Fruit fly (Drosophila melanogaster): ENCODE data around the gene Hsp60B.

DNA sequence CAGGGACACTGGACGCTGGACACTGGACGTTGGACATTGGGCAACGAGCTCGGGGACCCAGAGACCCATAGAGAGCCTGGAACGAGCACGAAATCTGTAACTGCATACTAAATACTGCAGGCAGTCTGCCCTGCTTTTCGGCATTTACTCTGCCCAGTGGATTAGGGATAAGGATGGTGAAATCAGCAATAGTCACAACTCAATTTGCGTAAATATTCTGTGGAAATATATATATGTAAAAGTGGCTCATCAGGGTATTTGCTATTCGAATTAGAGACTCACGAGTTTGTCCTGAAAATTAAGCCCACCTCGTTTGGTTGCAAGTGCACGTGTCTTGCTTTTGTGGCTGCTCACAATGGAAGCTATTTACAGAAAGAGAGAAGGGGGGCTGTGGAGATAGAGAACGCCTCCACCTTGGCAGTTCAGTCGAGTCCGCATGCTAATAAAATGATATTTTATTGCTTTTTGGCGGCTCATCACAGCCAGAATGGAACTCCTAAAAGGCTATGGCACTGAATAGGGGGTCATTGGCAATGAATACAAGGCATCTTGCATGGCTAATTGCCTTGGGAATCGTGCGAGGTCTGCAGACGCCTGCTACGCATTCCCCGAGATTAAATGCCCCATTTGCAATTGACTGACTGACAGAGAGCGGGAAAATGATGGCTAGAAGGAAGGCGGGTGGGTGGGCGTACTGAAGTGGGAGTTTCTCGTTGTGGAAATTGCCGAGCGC, 4.2 kb upstream of the Hsp60B start:
- TF ChIP-seq CG33017 (tag; optimal IDR thresholded peaks at IDR 0.05), result no peak
- TF ChIP-seq CG11617 (GFP tag; optimal IDR thresholded peaks at IDR 0.05), result no peak
- TF ChIP-seq CG12768 (GFP tag; optimal IDR thresholded peaks at IDR 0.05), result no peak
- TF ChIP-seq Hr96 (GFP tag; optimal IDR thresholded peaks at IDR 0.05), result no peak
- TF ChIP-seq Mnt (GFP tag; optimal IDR thresholded peaks at IDR 0.05), result no peak
- no peak for TF ChIP-seq kay (GFP tag; ENCODE audit: borderline replicate concordance)
- TF ChIP-seq CG5204 (GFP tag; optimal IDR thresholded peaks at IDR 0.05), result no peak
- no peak for TF ChIP-seq pad (GFP tag; optimal IDR thresholded peaks at IDR 0.05)
- no peak for TF ChIP-seq CG14711 (tag; optimal IDR thresholded peaks at IDR 0.05)
- TF ChIP-seq Clk (GFP tag; optimal IDR thresholded peaks at IDR 0.05), result no peak
- TF ChIP-seq cnc (optimal IDR thresholded peaks at IDR 0.05), result no peak
